Worm (Caenorhabditis elegans): ENCODE results near the gene C05G5.2.

The C05G5.2 gene

ce11 chrX:14709591-14709990 is 37.5 kb upstream of the C05G5.2 start:
- no peak for TF ChIP-seq isw-1 (GFP tag; IDR thresholded peaks at IDR 0.05)
- TF ChIP-seq mab-9 (GFP tag; IDR thresholded peaks at IDR 0.05), result no peak
- no peak for TF ChIP-seq nhr-90 (tag; optimal IDR thresholded peaks at IDR 0.05; ENCODE audit: poor library complexity)
- TF ChIP-seq ztf-11 (tag; optimal IDR thresholded peaks at IDR 0.05), result no peak
- TF ChIP-seq C04F5.9 (tag; optimal IDR thresholded peaks at IDR 0.05), result no peak
- no peak for TF ChIP-seq nhr-12 (tag; optimal IDR thresholded peaks at IDR 0.05)
- TF ChIP-seq sup-37 (GFP tag; optimal IDR thresholded peaks at IDR 0.05), result no peak
- TF ChIP-seq lin-14 (GFP tag; optimal IDR thresholded peaks at IDR 0.05), result peak; percentile 54
- no peak for TF ChIP-seq pqm-1 (tag; optimal IDR thresholded peaks at IDR 0.05)
- TF ChIP-seq nhr-20 (tag; optimal IDR thresholded peaks at IDR 0.05), result peak; percentile 10
- TF ChIP-seq rnt-1 (tag; optimal IDR thresholded peaks at IDR 0.05), result no peak
- TF ChIP-seq elt-3 (tag; optimal IDR thresholded peaks at IDR 0.05), result peak in 2 of 6 experiments; percentile 44 to 80
- peak; percentile 72 for TF ChIP-seq blmp-1 (tag; optimal IDR thresholded peaks at IDR 0.05)
- TF ChIP-seq nhr-85 (tag), result peak; percentile 58
- no peak for TF ChIP-seq snu-23 (GFP tag; optimal IDR thresholded peaks at IDR 0.05)

- TF ChIP-seq nhr-20 (tag; optimal IDR thresholded peaks at IDR 0.05), result peak; percentile 13
- TF ChIP-seq blmp-1 (tag; optimal IDR thresholded peaks at IDR 0.05), result peak; percentile 39
- TF ChIP-seq snu-23 (GFP tag; optimal IDR thresholded peaks at IDR 0.05), result peak; percentile 17
- TF ChIP-seq elt-3 (tag; optimal IDR thresholded peaks at IDR 0.05), result peak in 1 of 6 experiments; percentile 11
- no peak for TF ChIP-seq nhr-77 (tag; optimal IDR thresholded peaks at IDR 0.05)
- peak; percentile 12 for TF ChIP-seq skn-1 (tag; optimal IDR thresholded peaks at IDR 0.05)
- no peak for TF ChIP-seq vab-15 (tag; optimal IDR thresholded peaks at IDR 0.05)
- TF ChIP-seq lin-14 (GFP tag; optimal IDR thresholded peaks at IDR 0.05), result peak; percentile 52
Measured at ce11 chrX:14711168-14711629, 35.9 kb upstream of the C05G5.2 start, which contains the start of gene atrn-1. atrn-1 (plus strand) TSS chrX:14711579.

ce11 chrX:14715459-14715858 is 31.6 kb upstream of the C05G5.2 start:
- no peak for TF ChIP-seq pax-3 (tag; optimal IDR thresholded peaks at IDR 0.05)
- no peak for TF ChIP-seq unc-62 (GFP tag; optimal IDR thresholded peaks at IDR 0.05)
- no peak for TF ChIP-seq unc-98 (GFP tag; IDR thresholded peaks at IDR 0.05)
- no peak for TF ChIP-seq alr-1 (tag; optimal IDR thresholded peaks at IDR 0.05; ENCODE audit: borderline replicate concordance)

ce11 chrX:14717782-14718181 is 29.3 kb upstream of the C05G5.2 start:
- no peak for TF ChIP-seq grh-1 (GFP tag; IDR thresholded peaks at IDR 0.05)
- no peak for TF ChIP-seq efl-1 (optimal IDR thresholded peaks at IDR 0.05)
- peak in 1 of 2 experiments; percentile 66 for TF ChIP-seq efl-1 (GFP tag; optimal IDR thresholded peaks at IDR 0.05 in 1 of 2)
- TF ChIP-seq fkh-8 (tag; optimal IDR thresholded peaks at IDR 0.05), result no peak

- TF ChIP-seq fos-1 (tag; optimal IDR thresholded peaks at IDR 0.05) (no peak), egl-27 (tag; optimal IDR thresholded peaks at IDR 0.05) (no peak), unc-98 (GFP tag; IDR thresholded peaks at IDR 0.05) (no peak), ets-5 (GFP tag; IDR thresholded peaks at IDR 0.05) (no peak), fkh-10 (GFP tag; optimal IDR thresholded peaks at IDR 0.05) (no peak), F16B12.6 (tag; optimal IDR thresholded peaks at IDR 0.05) (no peak)
Measured at ce11 chrX:14721098-14721497, 26.0 kb upstream of the C05G5.2 start, which contains the start of gene F33C8.2. F33C8.2 (plus strand) TSS chrX:14721398.

ce11 chrX:14724935-14725334 is 22.2 kb upstream of the C05G5.2 start:
- TF ChIP-seq ztf-4 (tag; optimal IDR thresholded peaks at IDR 0.05) (no peak), nhr-12 (tag; optimal IDR thresholded peaks at IDR 0.05) (no peak), C34B4.2 (tag; optimal IDR thresholded peaks at IDR 0.05) (no peak), efl-1 (optimal IDR thresholded peaks at IDR 0.05) (no peak), efl-1 (GFP tag; optimal IDR thresholded peaks at IDR 0.05 in 1 of 2) (no peak), hlh-4 (tag; optimal IDR thresholded peaks at IDR 0.05) (no peak), lsy-2 (tag; optimal IDR thresholded peaks at IDR 0.05) (no peak), dsc-1 (tag; optimal IDR thresholded peaks at IDR 0.05) (no peak), ces-1 (GFP tag; optimal IDR thresholded peaks at IDR 0.05) (no peak), pax-3 (tag; optimal IDR thresholded peaks at IDR 0.05) (no peak), lin-13 (GFP tag; optimal IDR thresholded peaks at IDR 0.05) (no peak), fkh-4 (tag; optimal IDR thresholded peaks at IDR 0.05; ENCODE audit: borderline replicate concordance) (no peak), rnt-1 (tag; optimal IDR thresholded peaks at IDR 0.05) (no peak), mdl-1 (tag; optimal IDR thresholded peaks at IDR 0.05) (no peak), fkh-10 (GFP tag; optimal IDR thresholded peaks at IDR 0.05) (no peak)
